8 worm cellular contexts compared by ENCODE assay signal in genomic region chrIV:11820067-11820913, ce11.
TF ChIP-seq lines count a peak whose summit lies in the region.

No protein-coding gene starts in this region.

TF ChIP-seq in whole organism, L1 larva, 84 proteins besides CTCF, POLR2A, EP300 and RAD21 (continues in another document):
- peak; percentile 50 for TF ChIP-seq nhr-85 (tag; lab: Kevin White, UChicago)
- no peak for TF ChIP-seq Y116A8C.19 (tag; optimal IDR thresholded peaks at IDR 0.05; lab: Kevin White, UChicago; ENCODE audit: borderline replicate concordance)
- peak; percentile 27 for TF ChIP-seq nhr-90 (tag; optimal IDR thresholded peaks at IDR 0.05; lab: Kevin White, UChicago; ENCODE audit: poor library complexity)
- TF ChIP-seq pax-3 (tag; optimal IDR thresholded peaks at IDR 0.05; lab: Kevin White, UChicago) = peak; percentile 22
- peak in 1 of 2 experiments; percentile 22 for TF ChIP-seq lsy-2 (tag; optimal IDR thresholded peaks at IDR 0.05; lab: Kevin White, UChicago)
- no peak for TF ChIP-seq nhr-84 (tag; optimal IDR thresholded peaks at IDR 0.05; lab: Kevin White, UChicago)
- peak; percentile 81 for TF ChIP-seq ama-1 (optimal IDR thresholded peaks at IDR 0.05; lab: Kevin White, UChicago)
- no peak for TF ChIP-seq efl-1 (optimal IDR thresholded peaks at IDR 0.05; lab: Kevin White, UChicago)
- peak in 1 of 2 experiments; percentile 67 for TF ChIP-seq efl-1 (GFP tag; optimal IDR thresholded peaks at IDR 0.05 in 1 of 2; lab: Kevin White, UChicago)
- TF ChIP-seq nhr-71 (tag; optimal IDR thresholded peaks at IDR 0.05; lab: Kevin White, UChicago) = peak; percentile 22
- no peak for TF ChIP-seq elt-3 (tag; optimal IDR thresholded peaks at IDR 0.05; lab: Kevin White, UChicago)

TF ChIP-seq in whole organism, L2 larva, 48 proteins besides CTCF, POLR2A, EP300 and RAD21:
- no peak for TF ChIP-seq blmp-1 (tag; optimal IDR thresholded peaks at IDR 0.05; lab: Kevin White, UChicago; ENCODE audit: insufficient read depth)
- peak; percentile 8 for TF ChIP-seq F13H6.1 (tag; optimal IDR thresholded peaks at IDR 0.05; lab: Kevin White, UChicago)
- TF ChIP-seq unc-39 (tag; optimal IDR thresholded peaks at IDR 0.05; lab: Kevin White, UChicago) = no peak
- TF ChIP-seq ama-1 (optimal IDR thresholded peaks at IDR 0.05; lab: Kevin White, UChicago) = peak; percentile 12
- peak; percentile 1 for TF ChIP-seq lin-13 (GFP tag; optimal IDR thresholded peaks at IDR 0.05; lab: Kevin White, UChicago)
- TF ChIP-seq crh-2 (tag; optimal IDR thresholded peaks at IDR 0.05; lab: Kevin White, UChicago) = peak; percentile 43
- TF ChIP-seq elt-3 (tag; optimal IDR thresholded peaks at IDR 0.05; lab: Kevin White, UChicago) = no peak
- TF ChIP-seq lsy-2 (tag; optimal IDR thresholded peaks at IDR 0.05; lab: Kevin White, UChicago) = peak in 1 of 2 experiments; percentile 14
- peak; percentile 8 for TF ChIP-seq C34F6.9 (tag; optimal IDR thresholded peaks at IDR 0.05; lab: Kevin White, UChicago)
- peak; percentile 5 for TF ChIP-seq sem-4 (tag; optimal IDR thresholded peaks at IDR 0.05; lab: Kevin White, UChicago)

TF ChIP-seq in whole organism, L3 larva, 47 proteins besides CTCF, POLR2A, EP300 and RAD21:
- no peak for TF ChIP-seq hmg-11 (tag; optimal IDR thresholded peaks at IDR 0.05; lab: Kevin White, UChicago)
- no peak for TF ChIP-seq nhr-67 (tag; optimal IDR thresholded peaks at IDR 0.05; lab: Kevin White, UChicago)
- peak; percentile 0 for TF ChIP-seq elt-2 (tag; optimal IDR thresholded peaks at IDR 0.05; lab: Kevin White, UChicago)
- peak; percentile 28 for TF ChIP-seq nhr-11 (tag; optimal IDR thresholded peaks at IDR 0.05; lab: Kevin White, UChicago)
- TF ChIP-seq lin-39 (tag; optimal IDR thresholded peaks at IDR 0.05; lab: Kevin White, UChicago) = no peak
- TF ChIP-seq ztf-4 (tag; optimal IDR thresholded peaks at IDR 0.05; lab: Kevin White, UChicago) = no peak
- TF ChIP-seq ama-1 (optimal IDR thresholded peaks at IDR 0.05; lab: Kevin White, UChicago) = peak; percentile 88
- peak; percentile 25 for TF ChIP-seq nhr-25 (tag; optimal IDR thresholded peaks at IDR 0.05; lab: Kevin White, UChicago)
- no peak for TF ChIP-seq nhr-23 (tag; optimal IDR thresholded peaks at IDR 0.05; lab: Kevin White, UChicago)
- TF ChIP-seq elt-1 (tag; optimal IDR thresholded peaks at IDR 0.05; lab: Kevin White, UChicago) = no peak
- TF ChIP-seq mdl-1 (tag; optimal IDR thresholded peaks at IDR 0.05; lab: Kevin White, UChicago) = no peak
- TF ChIP-seq unc-62 (GFP tag; optimal IDR thresholded peaks at IDR 0.05; lab: Kevin White, UChicago) = no peak
- TF ChIP-seq lin-15B (tag; optimal IDR thresholded peaks at IDR 0.05; lab: Kevin White, UChicago) = no peak

TF ChIP-seq in whole organism, L4 larva, 104 proteins besides CTCF, POLR2A, EP300 and RAD21 (continues in another document):
- TF ChIP-seq Y48G9A.11 (GFP tag; IDR thresholded peaks at IDR 0.05; lab: Robert Waterston, UW) (peak; percentile 64), lin-38 (GFP tag; IDR thresholded peaks at IDR 0.05; lab: Robert Waterston, UW) (peak; percentile 47), snpc-1.2 (GFP tag; IDR thresholded peaks at IDR 0.05; lab: Robert Waterston, UW) (peak; percentile 61), hmg-1.1 (GFP tag; IDR thresholded peaks at IDR 0.05; lab: Robert Waterston, UW) (no peak), gei-8 (GFP tag; optimal IDR thresholded peaks at IDR 0.05; lab: Kevin White, UChicago) (no peak), ZK546.5 (tag; optimal IDR thresholded peaks at IDR 0.05; lab: Kevin White, UChicago) (no peak), lim-7 (GFP tag; IDR thresholded peaks at IDR 0.05; lab: Robert Waterston, UW) (no peak), pqm-1 (tag; optimal IDR thresholded peaks at IDR 0.05; lab: Kevin White, UChicago) (no peak), mes-2 (tag; optimal IDR thresholded peaks at IDR 0.05; lab: Kevin White, UChicago; ENCODE audit: poor library complexity, severe bottlenecking) (peak; percentile 31), egl-27 (tag; optimal IDR thresholded peaks at IDR 0.05; lab: Kevin White, UChicago) (no peak), mdt-29 (GFP tag; IDR thresholded peaks at IDR 0.05; lab: Robert Waterston, UW) (no peak), zfp-3 (GFP tag; conservative IDR thresholded peaks at IDR 0.05; lab: Robert Waterston, UW) (no peak; the same call in 1 of the 2 replicates)

TF ChIP-seq in whole organism, early embryonic, 17 proteins besides CTCF, POLR2A, EP300 and RAD21:
- TF ChIP-seq B0310.2 (tag; optimal IDR thresholded peaks at IDR 0.05; lab: Kevin White, UChicago) (no peak), ama-1 (optimal IDR thresholded peaks at IDR 0.05; lab: Kevin White, UChicago) (peak; percentile 41)

TF ChIP-seq in whole organism, late embryonic, 69 proteins besides CTCF, POLR2A, EP300 and RAD21:
- TF ChIP-seq nfya-1 (tag; optimal IDR thresholded peaks at IDR 0.05; lab: Kevin White, UChicago) = no peak
- TF ChIP-seq ama-1 (optimal IDR thresholded peaks at IDR 0.05; lab: Kevin White, UChicago) = peak; percentile 63

TF ChIP-seq in whole organism, mixed stage, embryonic, 35 proteins besides CTCF, POLR2A, EP300 and RAD21:
- TF ChIP-seq lsy-2 (tag; optimal IDR thresholded peaks at IDR 0.05; lab: Kevin White, UChicago) (no peak), mls-2 (tag; optimal IDR thresholded peaks at IDR 0.05; lab: Kevin White, UChicago) (peak; percentile 17), hlh-1 (tag; optimal IDR thresholded peaks at IDR 0.05; lab: Kevin White, UChicago) (no peak)

TF ChIP-seq in whole organism, young adult, 124 proteins besides CTCF, POLR2A, EP300 and RAD21 (continues in another document):
- TF ChIP-seq D2030.7 (GFP tag; IDR thresholded peaks at IDR 0.05; lab: Robert Waterston, UW) = peak; percentile 27
- peak; percentile 64 for TF ChIP-seq attf-6 (GFP tag; IDR thresholded peaks at IDR 0.05; lab: Robert Waterston, UW)
- TF ChIP-seq ceh-40 (GFP tag; IDR thresholded peaks at IDR 0.05; lab: Robert Waterston, UW) = no peak
- 0 out of 2 replicates have a peak, but pooled peaks have one; percentile 27 for TF ChIP-seq attf-3 (GFP tag; conservative IDR thresholded peaks at IDR 0.05; lab: Robert Waterston, UW)
- no peak for TF ChIP-seq akir-1 (GFP tag; optimal IDR thresholded peaks at IDR 0.05; lab: Kevin White, UChicago)
- no peak for TF ChIP-seq nhr-80 (tag; optimal IDR thresholded peaks at IDR 0.05; lab: Kevin White, UChicago)
- TF ChIP-seq rpc-1 (optimal IDR thresholded peaks at IDR 0.05; lab: Kevin White, UChicago) = no peak
- TF ChIP-seq rpc-1 (tag; optimal IDR thresholded peaks at IDR 0.05; lab: Kevin White, UChicago) = no peak
- TF ChIP-seq fkh-3 (tag; optimal IDR thresholded peaks at IDR 0.05; lab: Kevin White, UChicago) = no peak
- no peak for TF ChIP-seq lin-40 (tag; optimal IDR thresholded peaks at IDR 0.05; lab: Kevin White, UChicago)
- TF ChIP-seq ceh-27 (GFP tag; optimal IDR thresholded peaks at IDR 0.05; lab: Kevin White, UChicago) = no peak
- no peak for TF ChIP-seq Y67H2A.10 (GFP tag; conservative IDR thresholded peaks at IDR 0.05; lab: Robert Waterston, UW)
- peak; percentile 42; the same call in 1 of the 2 replicates for TF ChIP-seq hmg-1.2 (GFP tag; IDR thresholded peaks at IDR 0.05; lab: Robert Waterston, UW)
- no peak for TF ChIP-seq T07F8.4 (tag; optimal IDR thresholded peaks at IDR 0.05; lab: Kevin White, UChicago)
- no peak for TF ChIP-seq ceh-100 (GFP tag; IDR thresholded peaks at IDR 0.05; lab: Robert Waterston, UW)
- TF ChIP-seq hmg-20 (GFP tag; IDR thresholded peaks at IDR 0.05; lab: Robert Waterston, UW) = no peak
- TF ChIP-seq F10E7.11 (tag; optimal IDR thresholded peaks at IDR 0.05; lab: Kevin White, UChicago) = no peak
- peak; percentile 43; the same call in 1 of the 2 replicates for TF ChIP-seq let-526 (GFP tag; IDR thresholded peaks at IDR 0.05; lab: Robert Waterston, UW)
- peak; percentile 8 for TF ChIP-seq B0035.1 (tag; optimal IDR thresholded peaks at IDR 0.05; lab: Kevin White, UChicago)
- no peak for TF ChIP-seq F55B11.4 (tag; optimal IDR thresholded peaks at IDR 0.05; lab: Kevin White, UChicago; ENCODE audit: borderline replicate concordance, insufficient read depth)
- TF ChIP-seq repo-1 (tag; optimal IDR thresholded peaks at IDR 0.05; lab: Kevin White, UChicago) = peak; percentile 64
- TF ChIP-seq egl-18 (GFP tag; IDR thresholded peaks at IDR 0.05; lab: Robert Waterston, UW) = no peak
- TF ChIP-seq efl-1 (GFP tag; optimal IDR thresholded peaks at IDR 0.05; lab: Kevin White, UChicago) = peak; percentile 5
- TF ChIP-seq egrh-3 (GFP tag; IDR thresholded peaks at IDR 0.05; lab: Robert Waterston, UW) = no peak
- TF ChIP-seq T26A5.8 (tag; optimal IDR thresholded peaks at IDR 0.05; lab: Kevin White, UChicago) = no peak
- no peak for TF ChIP-seq lir-1 (GFP tag; conservative IDR thresholded peaks at IDR 0.05; lab: Robert Waterston, UW)
- no peak for TF ChIP-seq madf-10 (tag; optimal IDR thresholded peaks at IDR 0.05; lab: Kevin White, UChicago)
- TF ChIP-seq snpc-1.1 (tag; optimal IDR thresholded peaks at IDR 0.05; lab: Kevin White, UChicago; ENCODE audit: insufficient read depth) = no peak
- TF ChIP-seq ceh-79 (tag; optimal IDR thresholded peaks at IDR 0.05; lab: Kevin White, UChicago) = peak; percentile 58
- TF ChIP-seq F33H1.4 (GFP tag; IDR thresholded peaks at IDR 0.05; lab: Robert Waterston, UW) = no peak
- peak; percentile 53 for TF ChIP-seq pha-4 (tag; optimal IDR thresholded peaks at IDR 0.05; lab: Kevin White, UChicago)
- TF ChIP-seq hlh-26 (GFP tag; conservative IDR thresholded peaks at IDR 0.05; lab: Robert Waterston, UW) = no peak
- peak; percentile 14 for TF ChIP-seq chd-7 (tag; optimal IDR thresholded peaks at IDR 0.05; lab: Kevin White, UChicago)
- TF ChIP-seq F39B2.1 (GFP tag; IDR thresholded peaks at IDR 0.05; lab: Robert Waterston, UW) = peak; percentile 80
- no peak for TF ChIP-seq aptf-2 (GFP tag; conservative IDR thresholded peaks at IDR 0.05; lab: Robert Waterston, UW)
- no peak for TF ChIP-seq sea-2 (GFP tag; IDR thresholded peaks at IDR 0.05; lab: Robert Waterston, UW)
- no peak for TF ChIP-seq K12H6.12 (tag; optimal IDR thresholded peaks at IDR 0.05; lab: Kevin White, UChicago)
- TF ChIP-seq lin-54 (GFP tag; optimal IDR thresholded peaks at IDR 0.05; lab: Kevin White, UChicago) = peak; percentile 63
- peak; percentile 64 for TF ChIP-seq madf-3 (GFP tag; IDR thresholded peaks at IDR 0.05; lab: Robert Waterston, UW)
- TF ChIP-seq lin-26 (GFP tag; IDR thresholded peaks at IDR 0.05; lab: Robert Waterston, UW) = peak; percentile 67
- TF ChIP-seq ztf-3 (GFP tag; optimal IDR thresholded peaks at IDR 0.05; lab: Kevin White, UChicago) = no peak
- TF ChIP-seq hrde-1 (tag; optimal IDR thresholded peaks at IDR 0.05; lab: Kevin White, UChicago; ENCODE audit: borderline replicate concordance) = peak; percentile 60
- TF ChIP-seq attf-5 (GFP tag; optimal IDR thresholded peaks at IDR 0.05; lab: Kevin White, UChicago) = no peak
- TF ChIP-seq F49E8.2 (tag; optimal IDR thresholded peaks at IDR 0.05; lab: Kevin White, UChicago; ENCODE audit: insufficient read depth) = peak; percentile 89
